Worm (Caenorhabditis elegans): ENCODE data around the gene gcst-1.
A peak's percentile ranks its signal among the peaks of the same experiment; 100 is the strongest.
"Not testable (repeated sequence)": the region's sequence is repeated elsewhere in the genome, so short reads cannot be mapped to it uniquely, and the experiment has no call there.

gcst-1 gene

ce11 chrV:5712652-5713051 lies at the start of gene gcst-1:
TSS of gene gcst-1 (plus strand) at chrV:5712928.
- TF ChIP-seq ztf-29 (GFP tag; IDR thresholded peaks at IDR 0.05) (no peak), klf-2 (GFP tag; conservative IDR thresholded peaks at IDR 0.05) (no peak), flt-1 (GFP tag; IDR thresholded peaks at IDR 0.05) (no peak), ztf-23 (GFP tag; IDR thresholded peaks at IDR 0.05) (no peak), ref-1 (GFP tag; conservative IDR thresholded peaks at IDR 0.05) (no peak), tab-1 (GFP tag; IDR thresholded peaks at IDR 0.05) (no peak), cog-1 (tag; optimal IDR thresholded peaks at IDR 0.05) (no peak), T22C8.4 (GFP tag; IDR thresholded peaks at IDR 0.05) (no peak), med-1 (GFP tag; optimal IDR thresholded peaks at IDR 0.05; ENCODE audit: insufficient read depth) (no peak)

ce11 chrV:5663317-5663716 lies 49.4 kb upstream of the gcst-1 start, which contains the start of gene C14C11.1:
TSS of gene C14C11.1 (plus strand) at chrV:5663617.
- not testable (repeated sequence) for TF ChIP-seq ztf-29 (GFP tag; IDR thresholded peaks at IDR 0.05); klf-2 (GFP tag; conservative IDR thresholded peaks at IDR 0.05); T22C8.4 (GFP tag; IDR thresholded peaks at IDR 0.05)

ce11 chrV:5666036-5666729 lies 46.5 kb upstream of the gcst-1 start, which contains the start of gene C14C11.7:
TSS of gene C14C11.7 (minus strand) at chrV:5666086.
- TF ChIP-seq flt-1 (GFP tag; IDR thresholded peaks at IDR 0.05) (no peak), cog-1 (tag; optimal IDR thresholded peaks at IDR 0.05) (no peak), ref-1 (GFP tag; conservative IDR thresholded peaks at IDR 0.05) (no peak), T22C8.4 (GFP tag; IDR thresholded peaks at IDR 0.05) (no peak), med-1 (GFP tag; optimal IDR thresholded peaks at IDR 0.05; ENCODE audit: insufficient read depth) (no peak), ztf-23 (GFP tag; IDR thresholded peaks at IDR 0.05) (no peak), tab-1 (GFP tag; IDR thresholded peaks at IDR 0.05) (no peak), ztf-29 (GFP tag; IDR thresholded peaks at IDR 0.05) (no peak), klf-2 (GFP tag; conservative IDR thresholded peaks at IDR 0.05) (no peak)

- TF ChIP-seq T22C8.4 (GFP tag; IDR thresholded peaks at IDR 0.05) (no peak), flt-1 (GFP tag; IDR thresholded peaks at IDR 0.05) (peak; percentile 42; the same call in 1 of the 2 replicates)
Measured at ce11 chrV:5667337-5667736, 45.4 kb upstream of the gcst-1 start.

ce11 chrV:5668968-5669367 lies 43.8 kb upstream of the gcst-1 start:
- TF ChIP-seq ztf-23 (GFP tag; IDR thresholded peaks at IDR 0.05) (no peak), tab-1 (GFP tag; IDR thresholded peaks at IDR 0.05) (no peak), med-1 (GFP tag; optimal IDR thresholded peaks at IDR 0.05; ENCODE audit: insufficient read depth) (no peak), ztf-29 (GFP tag; IDR thresholded peaks at IDR 0.05) (no peak), klf-2 (GFP tag; conservative IDR thresholded peaks at IDR 0.05) (no peak), ref-1 (GFP tag; conservative IDR thresholded peaks at IDR 0.05) (no peak)

ce11 chrV:5672270-5672669 lies 40.5 kb upstream of the gcst-1 start:
- TF ChIP-seq klf-2 (GFP tag; conservative IDR thresholded peaks at IDR 0.05) (no peak), cog-1 (tag; optimal IDR thresholded peaks at IDR 0.05) (no peak), ref-1 (GFP tag; conservative IDR thresholded peaks at IDR 0.05) (no peak), ztf-23 (GFP tag; IDR thresholded peaks at IDR 0.05) (no peak), tab-1 (GFP tag; IDR thresholded peaks at IDR 0.05) (no peak), ztf-29 (GFP tag; IDR thresholded peaks at IDR 0.05) (no peak), T22C8.4 (GFP tag; IDR thresholded peaks at IDR 0.05) (no peak), med-1 (GFP tag; optimal IDR thresholded peaks at IDR 0.05; ENCODE audit: insufficient read depth) (no peak)

ce11 chrV:5676011-5676410 lies 36.7 kb upstream of the gcst-1 start, which contains the start of gene pqn-13:
TSS of gene pqn-13 (minus strand) at chrV:5676111.
- TF ChIP-seq ztf-29 (GFP tag; IDR thresholded peaks at IDR 0.05) (no peak), flt-1 (GFP tag; IDR thresholded peaks at IDR 0.05) (no peak), med-1 (GFP tag; optimal IDR thresholded peaks at IDR 0.05; ENCODE audit: insufficient read depth) (no peak), ref-1 (GFP tag; conservative IDR thresholded peaks at IDR 0.05) (no peak), T22C8.4 (GFP tag; IDR thresholded peaks at IDR 0.05) (no peak), cog-1 (tag; optimal IDR thresholded peaks at IDR 0.05) (no peak), tab-1 (GFP tag; IDR thresholded peaks at IDR 0.05) (no peak)

- no peak for TF ChIP-seq flt-1 (GFP tag; IDR thresholded peaks at IDR 0.05)
- no peak for TF ChIP-seq tab-1 (GFP tag; IDR thresholded peaks at IDR 0.05)
- no peak for TF ChIP-seq ref-1 (GFP tag; conservative IDR thresholded peaks at IDR 0.05)
- TF ChIP-seq klf-2 (GFP tag; conservative IDR thresholded peaks at IDR 0.05): no peak
- no peak for TF ChIP-seq T22C8.4 (GFP tag; IDR thresholded peaks at IDR 0.05)
Measured at ce11 chrV:5677947-5678346, 34.8 kb upstream of the gcst-1 start.

ce11 chrV:5682530-5682929 lies 30.2 kb upstream of the gcst-1 start, which contains the start of gene prp-39:
TSS of gene prp-39 (minus strand) at chrV:5682630.
- TF ChIP-seq ztf-23 (GFP tag; IDR thresholded peaks at IDR 0.05): no peak
- no peak for TF ChIP-seq ztf-29 (GFP tag; IDR thresholded peaks at IDR 0.05)
- TF ChIP-seq ref-1 (GFP tag; conservative IDR thresholded peaks at IDR 0.05): no peak
- TF ChIP-seq T22C8.4 (GFP tag; IDR thresholded peaks at IDR 0.05): no peak
- TF ChIP-seq tab-1 (GFP tag; IDR thresholded peaks at IDR 0.05): no peak
- TF ChIP-seq cog-1 (tag; optimal IDR thresholded peaks at IDR 0.05): no peak
- TF ChIP-seq klf-2 (GFP tag; conservative IDR thresholded peaks at IDR 0.05): no peak
- TF ChIP-seq med-1 (GFP tag; optimal IDR thresholded peaks at IDR 0.05; ENCODE audit: insufficient read depth): no peak
- no peak for TF ChIP-seq flt-1 (GFP tag; IDR thresholded peaks at IDR 0.05)

ce11 chrV:5684534-5684933 lies 28.2 kb upstream of the gcst-1 start, which contains the start of the genes hmgs-1 and F25B4.4:
TSS of gene hmgs-1 (minus strand) at chrV:5684589.
TSS of gene F25B4.4 (plus strand) at chrV:5684873.
- TF ChIP-seq cog-1 (tag; optimal IDR thresholded peaks at IDR 0.05) (peak; percentile 39), med-1 (GFP tag; optimal IDR thresholded peaks at IDR 0.05; ENCODE audit: insufficient read depth) (no peak), ref-1 (GFP tag; conservative IDR thresholded peaks at IDR 0.05) (no peak), flt-1 (GFP tag; IDR thresholded peaks at IDR 0.05) (0 out of 2 replicates have a peak, but pooled peaks have one; percentile 27), T22C8.4 (GFP tag; IDR thresholded peaks at IDR 0.05) (no peak), ztf-23 (GFP tag; IDR thresholded peaks at IDR 0.05) (no peak), klf-2 (GFP tag; conservative IDR thresholded peaks at IDR 0.05) (no peak)

Measured in whole organism, midembryonic.